Fruit fly (Drosophila melanogaster) whole organism, pupa: Measurements from ENCODE around the gene CG14931.
A peak's percentile ranks its signal among the peaks of the same experiment; 100 is the strongest.

ENCODE experiments used
- CG10348 ChIP-seq: fragments of 200-800 bp; sonication (Bioruptor generic); IDR thresholded peaks from 2 replicates; pipeline ENCODE4 v1.3.6; 2022; ENCODE audit warnings: missing biosample characterization, missing genetic modification characterization
- CG12605 ChIP-seq: fragments of 200-800 bp; sonication (Bioruptor generic); IDR thresholded peaks from 2 replicates; pipeline ENCODE4 v1.3.6; 2022; ENCODE audit warnings: missing biosample characterization, missing genetic modification characterization
- CG13204 ChIP-seq: fragments of 200-800 bp; sonication (Bioruptor generic); optimal IDR thresholded peaks from 2 replicates; lab custom pipeline; 2018; ENCODE audit warnings: missing biosample characterization, mild to moderate bottlenecking, missing genetic modification characterization, moderate library complexity
- CG14655 ChIP-seq: fragments of 200-800 bp; sonication (Bioruptor generic); optimal IDR thresholded peaks from 3 replicates; lab custom pipeline; 2017; ENCODE audit warnings: mild to moderate bottlenecking, missing biosample characterization, missing genetic modification reagents, missing genetic modification characterization
- CG15710 ChIP-seq: fragments of 200-800 bp; sonication (Bioruptor generic); optimal IDR thresholded peaks from 2 replicates; lab custom pipeline; 2018; ENCODE audit warnings: missing biosample characterization, mild to moderate bottlenecking, missing genetic modification characterization, moderate library complexity
- CG34367 ChIP-seq: fragments of 200-800 bp; sonication (Bioruptor generic); optimal IDR thresholded peaks from 2 replicates; lab custom pipeline; 2018; ENCODE audit warnings: missing biosample characterization, mild to moderate bottlenecking, missing genetic modification characterization
- CG8301 ChIP-seq: fragments of 200-800 bp; sonication (Bioruptor generic); optimal IDR thresholded peaks from 2 replicates; lab custom pipeline; 2018; ENCODE audit warnings: missing biosample characterization, mild to moderate bottlenecking, missing genetic modification characterization
- D1 ChIP-seq: fragments of 200-800 bp; sonication (Bioruptor generic); optimal IDR thresholded peaks from 2 replicates; lab custom pipeline; 2018; ENCODE audit warnings: missing biosample characterization, mild to moderate bottlenecking, missing genetic modification characterization, moderate library complexity
- EcR ChIP-seq: fragments of 200-800 bp; sonication (Bioruptor generic); optimal IDR thresholded peaks from 3 replicates; lab custom pipeline; 2019; ENCODE audit warnings: missing biosample characterization, missing genetic modification characterization, mild to moderate bottlenecking, moderate library complexity, missing genetic modification reagents
- Ets98B ChIP-seq: fragments of 200-800 bp; sonication (Bioruptor generic); IDR thresholded peaks from 2 replicates; pipeline ENCODE4 v1.3.6; 2022; ENCODE audit warnings: missing biosample characterization, missing genetic modification characterization
- Snoo ChIP-seq: fragments of 200-800 bp; sonication (Bioruptor generic); optimal IDR thresholded peaks from 3 replicates; lab custom pipeline; 2017; ENCODE audit warnings: missing biosample characterization, mild to moderate bottlenecking, missing genetic modification characterization, inconsistent platforms
- fd96Ca ChIP-seq: fragments of 200-800 bp; sonication (Bioruptor generic); IDR thresholded peaks from 3 replicates; pipeline ENCODE4 v1.3.6; 2022; ENCODE audit warnings: missing biosample characterization, missing genetic modification characterization
- gl ChIP-seq: fragments of 200-800 bp; sonication (Bioruptor generic); optimal IDR thresholded peaks from 2 replicates; lab custom pipeline; 2018; ENCODE audit warnings: missing biosample characterization, mild to moderate bottlenecking, missing genetic modification characterization
- rn ChIP-seq: fragments of 200-800 bp; sonication (Bioruptor generic); IDR thresholded peaks from 2 replicates; pipeline ENCODE4 v1.3.6; 2022; ENCODE audit warnings: missing biosample characterization, missing genetic modification characterization

DNA sequence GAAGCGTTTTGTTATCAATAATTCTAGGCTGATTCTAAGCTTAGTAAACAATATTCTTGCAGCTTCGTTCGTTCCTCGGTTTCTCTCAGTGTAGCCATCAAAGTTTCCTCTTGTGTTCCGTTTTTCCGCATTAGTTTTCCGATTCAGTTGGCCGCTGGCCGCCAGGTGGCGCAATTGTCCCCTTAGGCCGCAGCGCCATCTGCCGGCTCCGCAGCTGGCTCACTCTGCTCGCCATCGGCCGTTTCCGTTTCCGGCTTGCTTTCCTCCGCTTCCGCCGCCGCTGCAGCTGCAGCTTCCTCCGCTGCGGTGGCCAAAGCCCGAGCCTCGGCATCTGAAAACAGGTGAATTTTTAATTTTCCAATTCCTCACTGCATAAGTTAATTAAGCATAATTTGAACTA is 28.2 kb downstream of the CG14931 start:
- TF ChIP-seq CG8301 (tag; lab: Kevin White, UChicago) (peak; percentile 43), rn (GFP tag; lab: Robert Waterston, UW) (peak; percentile 40; the same call in 1 of the 2 replicates), Snoo (tag; lab: Kevin White, UChicago) (no peak), CG14655 (GFP tag; lab: Kevin White, UChicago) (peak; percentile 61), CG13204 (GFP tag; lab: Kevin White, UChicago) (no peak), D1 (no peak), fd96Ca (GFP tag; lab: Robert Waterston, UW) (peak; percentile 58; the same call in 2 of the 3 replicates), EcR (GFP tag; lab: Kevin White, UChicago) (no peak), CG12605 (GFP tag; lab: Robert Waterston, UW) (peak; percentile 62), Ets98B (GFP tag; lab: Robert Waterston, UW) (peak; percentile 43), gl (tag; lab: Kevin White, UChicago) (peak; percentile 48), CG34367 (tag; lab: Kevin White, UChicago) (peak; percentile 54), CG15710 (peak; percentile 30), CG10348 (no peak)
